Worm (Caenorhabditis elegans): Measurements from ENCODE around the gene exos-2.

DNA sequence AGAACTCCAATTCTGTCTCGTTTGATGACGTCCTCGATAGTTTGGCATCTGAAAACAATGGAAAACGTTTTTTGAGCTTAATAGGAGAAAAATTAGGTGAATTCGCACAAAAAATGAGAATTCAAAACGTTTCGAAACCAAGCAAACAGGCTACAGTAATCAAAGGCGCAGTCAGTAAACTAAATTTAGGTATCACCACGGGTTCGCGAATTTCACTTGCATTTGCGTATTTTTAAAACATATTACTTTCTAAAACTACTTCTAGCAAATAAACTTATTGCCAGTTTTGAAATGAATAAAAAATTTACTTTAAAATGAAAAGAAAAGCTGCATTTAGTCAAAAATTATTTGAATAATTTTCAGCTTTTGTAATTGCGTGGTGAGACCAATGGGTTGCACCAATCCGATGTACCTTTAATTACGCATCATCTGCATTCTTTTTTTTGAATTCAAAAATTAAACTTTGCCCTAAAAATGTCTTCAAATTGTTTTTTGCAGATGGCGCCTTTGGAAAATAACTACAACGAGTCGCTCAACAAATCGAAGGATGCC lies 3.8 kb downstream of the exos-2 start, which contains the start of the genes Y73B6BL.23 and htp-2:
- TF ChIP-seq klf-2 (GFP tag; conservative IDR thresholded peaks at IDR 0.05) (no peak), ref-1 (GFP tag; conservative IDR thresholded peaks at IDR 0.05) (no peak), ztf-29 (GFP tag; IDR thresholded peaks at IDR 0.05) (no peak), T22C8.4 (GFP tag; IDR thresholded peaks at IDR 0.05) (no peak), ztf-23 (GFP tag; IDR thresholded peaks at IDR 0.05) (no peak)
